Fruit fly (Drosophila melanogaster) whole organism, prepupa: ENCODE measurements around the gene Meltrin.
A peak's percentile ranks its signal among the peaks of the same experiment; 100 is the strongest.

Experiments used
- Blimp-1 ChIP-seq: fragments of 200-800 bp; sonication (Bioruptor generic); optimal IDR thresholded peaks from 3 replicates; lab custom pipeline; 2017; ENCODE audit warnings: missing biosample characterization, missing genetic modification characterization, mild to moderate bottlenecking, moderate library complexity, missing genetic modification reagents
- CG10631 ChIP-seq: fragments of 200-800 bp; sonication (Bioruptor generic); optimal IDR thresholded peaks from 2 replicates; lab custom pipeline; 2016; ENCODE audit warnings: missing biosample characterization, missing genetic modification characterization
- CG10669 ChIP-seq: fragments of 200-800 bp; sonication (Bioruptor generic); optimal IDR thresholded peaks from 3 replicates; lab custom pipeline; 2018; ENCODE audit warnings: missing biosample characterization, mild to moderate bottlenecking, missing genetic modification characterization, moderate library complexity
- CG11294 ChIP-seq: fragments of 200-800 bp; sonication (Bioruptor generic); IDR thresholded peaks from 2 replicates; pipeline ENCODE4 v1.3.6; 2022; ENCODE audit warnings: missing biosample characterization, missing genetic modification characterization
- CG11762 ChIP-seq: fragments of 200-800 bp; sonication (Bioruptor generic); optimal IDR thresholded peaks from 3 replicates; lab custom pipeline; 2016; ENCODE audit warnings: missing biosample characterization, missing genetic modification characterization; ENCODE audit not compliant: insufficient read depth
- CG11902 ChIP-seq: fragments of 200-800 bp; sonication (Bioruptor generic); optimal IDR thresholded peaks from 3 replicates; lab custom pipeline; 2016; ENCODE audit warnings: missing biosample characterization, missing genetic modification characterization
- CG1621 ChIP-seq: fragments of 200-800 bp; sonication (Bioruptor generic); optimal IDR thresholded peaks from 3 replicates; lab custom pipeline; 2018; ENCODE audit warnings: missing biosample characterization, mild to moderate bottlenecking, missing genetic modification characterization
- CG3032 ChIP-seq: fragments of 200-800 bp; optimal IDR thresholded peaks from 2 replicates; lab custom pipeline; 2019; ENCODE audit warnings: missing biosample characterization, mild to moderate bottlenecking, missing genetic modification characterization, moderate library complexity
- CG31627 ChIP-seq: fragments of 200-800 bp; sonication (Bioruptor generic); optimal IDR thresholded peaks from 3 replicates; lab custom pipeline; 2016; ENCODE audit warnings: missing biosample characterization, missing genetic modification characterization
- CG32006 ChIP-seq: fragments of 200-800 bp; sonication (Bioruptor generic); optimal IDR thresholded peaks from 3 replicates; lab custom pipeline; 2017; ENCODE audit warnings: missing biosample characterization, mild to moderate bottlenecking, missing genetic modification characterization
- CG6792 ChIP-seq: fragments of 200-800 bp; sonication (Bioruptor generic); optimal IDR thresholded peaks from 3 replicates; lab custom pipeline; 2016; ENCODE audit warnings: missing biosample characterization, missing genetic modification characterization
- CG6808 ChIP-seq: fragments of 200-800 bp; sonication (Bioruptor generic); optimal IDR thresholded peaks from 3 replicates; lab custom pipeline; 2017; ENCODE audit warnings: missing biosample characterization, missing genetic modification characterization, mild to moderate bottlenecking, moderate library complexity, missing genetic modification reagents
- CG7368 ChIP-seq: fragments of 200-800 bp; sonication (Bioruptor generic); optimal IDR thresholded peaks from 3 replicates; lab custom pipeline; 2016; ENCODE audit warnings: missing biosample characterization, missing genetic modification characterization
- CG8119 ChIP-seq: fragments of 200-800 bp; sonication (Bioruptor generic); IDR thresholded peaks from 3 replicates; pipeline ENCODE4 v1.3.6; 2022; ENCODE audit warnings: missing biosample characterization, missing genetic modification characterization
- CG8319 ChIP-seq: fragments of 200-800 bp; sonication (Bioruptor generic); optimal IDR thresholded peaks from 3 replicates; lab custom pipeline; 2016; ENCODE audit warnings: missing biosample characterization, missing genetic modification characterization
- CG8632 ChIP-seq: fragments of 200-800 bp; sonication (Bioruptor generic); optimal IDR thresholded peaks from 3 replicates; lab custom pipeline; 2016; ENCODE audit warnings: missing biosample characterization, missing genetic modification characterization
- Eip75B ChIP-seq: fragments of 200-800 bp; sonication (Bioruptor generic); optimal IDR thresholded peaks from 3 replicates; lab custom pipeline; 2016; ENCODE audit warnings: missing biosample characterization, missing genetic modification characterization
- Ets21C ChIP-seq: fragments of 200-800 bp; sonication (Bioruptor generic); optimal IDR thresholded peaks from 3 replicates; lab custom pipeline; 2016; ENCODE audit warnings: missing biosample characterization, missing genetic modification characterization
- Gug ChIP-seq: fragments of 200-800 bp; sonication (Bioruptor generic); IDR thresholded peaks from 2 replicates; pipeline ENCODE4 v1.3.6; 2022; ENCODE audit warnings: missing biosample characterization, missing genetic modification characterization
- Hr38 ChIP-seq: sonication (Bioruptor generic); optimal IDR thresholded peaks from 2 replicates; lab custom pipeline; 2016; ENCODE audit warnings: missing biosample characterization, missing genetic modification characterization
- Hr39 ChIP-seq: fragments of 200-800 bp; sonication (Bioruptor generic); optimal IDR thresholded peaks from 2 replicates; lab custom pipeline; 2016; ENCODE audit warnings: missing biosample characterization, missing genetic modification characterization
- Hr4 ChIP-seq: fragments of 200-800 bp; sonication (Bioruptor generic); optimal IDR thresholded peaks from 3 replicates; lab custom pipeline; 2016; ENCODE audit warnings: missing biosample characterization, missing genetic modification characterization
- Lpt ChIP-seq: fragments of 200-800 bp; sonication (Bioruptor generic); optimal IDR thresholded peaks from 3 replicates; lab custom pipeline; 2016; ENCODE audit warnings: missing biosample characterization, missing genetic modification characterization
- Met ChIP-seq: fragments of 200-800 bp; sonication (Bioruptor generic); optimal IDR thresholded peaks from 3 replicates; lab custom pipeline; 2016; ENCODE audit warnings: missing biosample characterization, missing genetic modification characterization
- OdsH ChIP-seq: fragments of 200-800 bp; sonication (Bioruptor generic); optimal IDR thresholded peaks from 3 replicates; lab custom pipeline; 2016; ENCODE audit warnings: missing biosample characterization, missing genetic modification characterization
- Smox ChIP-seq: fragments of 200-800 bp; sonication (Bioruptor generic); optimal IDR thresholded peaks from 3 replicates; lab custom pipeline; 2016; ENCODE audit warnings: missing biosample characterization, missing genetic modification characterization
- Sox102F ChIP-seq: fragments of 200-800 bp; sonication (Bioruptor generic); optimal IDR thresholded peaks from 2 replicates; lab custom pipeline; 2016; ENCODE audit warnings: missing biosample characterization, mild to moderate bottlenecking, missing genetic modification characterization
- Sox14 ChIP-seq: fragments of 200-800 bp; sonication (Bioruptor generic); optimal IDR thresholded peaks from 3 replicates; lab custom pipeline; 2016; ENCODE audit warnings: missing biosample characterization, missing genetic modification characterization
- achi ChIP-seq: fragments of 200-800 bp; sonication (Bioruptor generic); optimal IDR thresholded peaks from 3 replicates; lab custom pipeline; 2016; ENCODE audit warnings: missing biosample characterization, missing genetic modification characterization
- acj6 ChIP-seq: fragments of 200-800 bp; sonication (Bioruptor generic); optimal IDR thresholded peaks from 3 replicates; lab custom pipeline; 2016; ENCODE audit warnings: missing biosample characterization, missing genetic modification characterization
- dac ChIP-seq: fragments of 200-800 bp; sonication (Bioruptor generic); optimal IDR thresholded peaks from 2 replicates; lab custom pipeline; 2017; ENCODE audit warnings: missing biosample characterization, mild to moderate bottlenecking, missing genetic modification characterization
- eg ChIP-seq: fragments of 200-800 bp; sonication (Bioruptor generic); IDR thresholded peaks from 3 replicates; pipeline ENCODE4 v1.3.6; 2022; ENCODE audit warnings: missing biosample characterization, missing genetic modification characterization
- esn ChIP-seq: fragments of 200-800 bp; sonication (Bioruptor generic); optimal IDR thresholded peaks from 2 replicates; lab custom pipeline; 2016; ENCODE audit warnings: missing biosample characterization, mild to moderate bottlenecking, missing genetic modification characterization, moderate library complexity
- fd59A ChIP-seq: fragments of 200-800 bp; sonication (Bioruptor generic); optimal IDR thresholded peaks from 2 replicates; lab custom pipeline; 2017; ENCODE audit warnings: missing biosample characterization, mild to moderate bottlenecking, missing genetic modification characterization, missing genetic modification reagents
- fd85E ChIP-seq: fragments of 200-800 bp; sonication (Bioruptor generic); optimal IDR thresholded peaks from 3 replicates; lab custom pipeline; 2016; ENCODE audit warnings: missing biosample characterization, missing genetic modification characterization
- fkh ChIP-seq: fragments of 200-800 bp; sonication (Bioruptor generic); optimal IDR thresholded peaks from 3 replicates; lab custom pipeline; 2017; ENCODE audit warnings: missing biosample characterization, mild to moderate bottlenecking, missing genetic modification characterization, moderate library complexity
- pdm3 ChIP-seq: fragments of 200-800 bp; sonication (Bioruptor generic); optimal IDR thresholded peaks from 3 replicates; lab custom pipeline; 2016; ENCODE audit warnings: missing biosample characterization, missing genetic modification characterization
- spab ChIP-seq: fragments of 200-800 bp; sonication (Bioruptor generic); optimal IDR thresholded peaks from 2 replicates; lab custom pipeline; 2017; ENCODE audit warnings: missing biosample characterization, mild to moderate bottlenecking, missing genetic modification characterization, missing genetic modification reagents
- ss ChIP-seq, 2 experiments: fragments of 200-800 bp; sonication (Bioruptor generic); optimal IDR thresholded peaks; 2 replicates in 1 of 2; 3 replicates in 1 of 2; lab custom pipeline; 2017 to 2018; ENCODE audit warnings: mild to moderate bottlenecking in 2 of 2, missing biosample characterization in 2 of 2, missing genetic modification characterization in 2 of 2, moderate library complexity in 1 of 2

The Meltrin gene

DNA sequence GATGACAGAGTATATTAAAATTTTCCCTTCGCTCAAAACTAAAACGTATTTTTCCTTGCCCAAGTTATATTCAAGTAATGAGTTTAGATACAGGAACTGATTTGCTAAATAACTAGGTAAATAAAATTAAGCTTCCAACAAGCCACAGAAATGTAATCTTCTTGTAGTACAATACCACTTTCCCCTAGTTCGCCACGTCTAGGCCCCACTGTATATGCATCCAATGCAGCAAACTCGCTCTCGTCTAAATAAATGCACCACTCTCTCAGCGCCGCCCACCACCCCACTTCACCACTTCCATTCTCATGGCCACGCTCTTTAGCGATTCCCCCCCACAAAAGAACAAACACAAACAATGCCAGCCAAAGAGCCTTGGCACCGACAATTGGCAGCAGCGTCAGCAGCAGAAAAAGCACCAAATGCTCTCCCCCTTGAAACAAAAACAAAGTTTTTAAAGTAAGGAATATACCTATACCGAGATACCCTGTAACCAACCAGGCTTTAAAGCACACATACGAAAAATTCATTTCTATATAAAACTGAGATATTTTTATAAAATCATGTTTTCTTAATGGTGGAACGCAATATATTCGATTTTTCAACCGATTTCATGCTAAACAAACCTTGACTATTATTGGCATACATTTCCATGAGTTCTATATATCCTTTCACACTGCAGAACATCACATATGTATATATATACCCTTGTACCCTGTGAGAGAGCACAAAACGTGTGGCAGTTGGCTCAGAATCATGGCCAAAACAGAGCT, 37.7 kb upstream of the Meltrin start (continued):
- TF ChIP-seq Hr38 (GFP tag; lab: Kevin White, UChicago), result no peak
- TF ChIP-seq Lpt (GFP tag; lab: Kevin White, UChicago), result peak; percentile 1
- TF ChIP-seq Smox, result no peak
- TF ChIP-seq CG31627 (GFP tag; lab: Kevin White, UChicago), result no peak
- TF ChIP-seq CG10631 (GFP tag; lab: Kevin White, UChicago), result peak; percentile 30
- TF ChIP-seq CG11902 (GFP tag; lab: Kevin White, UChicago), result no peak
- peak; percentile 18 for TF ChIP-seq OdsH (GFP tag; lab: Kevin White, UChicago)
- peak in 1 of 2 experiments; percentile 17 for TF ChIP-seq ss (GFP tag; optimal IDR thresholded peaks at IDR 0.05; lab: Kevin White, UChicago)
- TF ChIP-seq CG3032 (tag; lab: Kevin White, UChicago), result no peak
- no peak for TF ChIP-seq CG6792 (GFP tag; lab: Kevin White, UChicago)
- TF ChIP-seq pdm3 (GFP tag; lab: Kevin White, UChicago), result no peak
- TF ChIP-seq CG11762 (GFP tag; lab: Kevin White, UChicago), result no peak
- peak; percentile 1 for TF ChIP-seq CG1621
- peak; percentile 29 for TF ChIP-seq Sox14
- peak; percentile 54; the same call in 1 of the 3 replicates for TF ChIP-seq eg (GFP tag; lab: Robert Waterston, UW)
- TF ChIP-seq Met (GFP tag; lab: Kevin White, UChicago), result peak; percentile 5
- no peak for TF ChIP-seq CG7368
- TF ChIP-seq Hr4, result peak; percentile 33
- no peak; the same call in 2 of the 3 replicates for TF ChIP-seq CG8119 (GFP tag; lab: Robert Waterston, UW)
- TF ChIP-seq acj6 (GFP tag; lab: Kevin White, UChicago), result peak; percentile 21
- no peak for TF ChIP-seq Hr39 (GFP tag; lab: Kevin White, UChicago)
- no peak for TF ChIP-seq dac (GFP tag; lab: Kevin White, UChicago)
- TF ChIP-seq CG8632 (GFP tag; lab: Kevin White, UChicago), result peak; percentile 3
- no peak for TF ChIP-seq fd85E
- peak; percentile 13 for TF ChIP-seq spab (GFP tag; lab: Kevin White, UChicago)
- peak; percentile 0 for TF ChIP-seq CG6808 (GFP tag; lab: Kevin White, UChicago)
- peak; percentile 41 for TF ChIP-seq Eip75B (GFP tag; lab: Kevin White, UChicago)
- TF ChIP-seq Sox102F (GFP tag; lab: Kevin White, UChicago), result no peak
- TF ChIP-seq CG11294 (GFP tag; lab: Robert Waterston, UW), result peak; percentile 20; the same call in 1 of the 2 replicates
- no peak for TF ChIP-seq esn

DNA sequence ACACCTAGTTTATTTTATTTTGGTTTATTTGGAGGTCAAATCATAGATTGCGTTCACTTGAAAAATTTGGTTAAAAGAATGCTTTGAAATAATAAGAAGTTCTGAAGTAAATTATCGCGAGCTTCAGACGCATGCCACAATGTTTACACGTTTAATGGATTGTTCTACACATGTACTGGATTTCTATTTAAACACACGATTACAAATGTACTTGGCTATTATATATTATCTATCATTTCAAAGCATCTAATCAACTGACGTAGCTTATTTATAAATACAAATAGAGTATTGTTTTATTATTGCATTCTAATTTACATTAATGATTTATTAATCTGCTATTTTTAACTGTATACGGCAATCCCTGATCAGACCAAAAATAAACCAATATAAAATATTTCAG, 36.8 kb upstream of the Meltrin start:
- TF ChIP-seq CG7368 (no peak), CG8319 (GFP tag; lab: Kevin White, UChicago) (no peak), Hr4 (no peak), achi (no peak), CG31627 (GFP tag; lab: Kevin White, UChicago) (no peak), Ets21C (GFP tag; lab: Kevin White, UChicago) (no peak), ss (GFP tag; optimal IDR thresholded peaks at IDR 0.05; lab: Kevin White, UChicago) (no peak), fkh (no peak), Sox102F (GFP tag; lab: Kevin White, UChicago) (no peak), Gug (GFP tag; lab: Robert Waterston, UW) (no peak), CG10669 (no peak), CG32006 (no peak), Blimp-1 (GFP tag; lab: Kevin White, UChicago) (no peak), Hr38 (GFP tag; lab: Kevin White, UChicago) (no peak), fd59A (GFP tag; lab: Kevin White, UChicago) (no peak), CG6808 (GFP tag; lab: Kevin White, UChicago) (no peak)
